Fruit fly (Drosophila melanogaster) whole organism, embryonic: ENCODE measurements around the gene Sytbeta.

Source experiments
- Atf6 ChIP-seq: fragments of 200-800 bp; sonication (Bioruptor generic); IDR thresholded peaks from 2 replicates; pipeline ENCODE4 v1.3.6; 2022; ENCODE audit warnings: missing biosample characterization, missing genetic modification characterization
- Awh ChIP-seq: fragments of 200-800 bp; sonication (Bioruptor generic); IDR thresholded peaks from 2 replicates; pipeline ENCODE4, ENCODE4 v1.3.6; 2022; ENCODE audit warnings: missing biosample characterization, missing genetic modification characterization
- CG30403 ChIP-seq: fragments of 200-800 bp; sonication (Bioruptor generic); optimal IDR thresholded peaks from 3 replicates; lab custom pipeline; 2016; ENCODE audit warnings: missing biosample characterization, missing genetic modification characterization
- MBD-R2 ChIP-seq: fragments of 200-800 bp; sonication (Bioruptor generic); IDR thresholded peaks from 2 replicates; pipeline ENCODE4 v1.3.6; 2022; ENCODE audit warnings: missing biosample characterization, missing genetic modification characterization
- NK7.1 ChIP-seq: fragments of 200-800 bp; sonication (Bioruptor generic); optimal IDR thresholded peaks from 3 replicates; lab custom pipeline; 2016; ENCODE audit warnings: missing biosample characterization, missing genetic modification characterization
- bbx ChIP-seq: fragments of 200-800 bp; sonication (Bioruptor generic); IDR thresholded peaks from 2 replicates; pipeline ENCODE4 v1.3.6; 2022; ENCODE audit warnings: missing biosample characterization, missing genetic modification characterization; ENCODE audit not compliant: partially characterized antibody
- bigmax ChIP-seq: fragments of 200-800 bp; sonication (Bioruptor generic); optimal IDR thresholded peaks from 2 replicates; lab custom pipeline; 2018; ENCODE audit warnings: missing biosample characterization, mild to moderate bottlenecking, missing genetic modification characterization
- org-1 ChIP-seq: fragments of 200-800 bp; sonication (Bioruptor generic); optimal IDR thresholded peaks from 2 replicates; lab custom pipeline; 2017; ENCODE audit warnings: missing biosample characterization, missing genetic modification characterization
- sim ChIP-seq: fragments of 200-800 bp; sonication (Bioruptor generic); IDR thresholded peaks from 2 replicates; pipeline ENCODE4 v1.3.6; 2022; ENCODE audit warnings: missing biosample characterization, missing genetic modification characterization
- wor ChIP-seq: fragments of 200-800 bp; sonication (Bioruptor generic); IDR thresholded peaks from 2 replicates; pipeline ENCODE4 v1.3.6; 2022; ENCODE audit warnings: missing biosample characterization, missing genetic modification characterization

DNA sequence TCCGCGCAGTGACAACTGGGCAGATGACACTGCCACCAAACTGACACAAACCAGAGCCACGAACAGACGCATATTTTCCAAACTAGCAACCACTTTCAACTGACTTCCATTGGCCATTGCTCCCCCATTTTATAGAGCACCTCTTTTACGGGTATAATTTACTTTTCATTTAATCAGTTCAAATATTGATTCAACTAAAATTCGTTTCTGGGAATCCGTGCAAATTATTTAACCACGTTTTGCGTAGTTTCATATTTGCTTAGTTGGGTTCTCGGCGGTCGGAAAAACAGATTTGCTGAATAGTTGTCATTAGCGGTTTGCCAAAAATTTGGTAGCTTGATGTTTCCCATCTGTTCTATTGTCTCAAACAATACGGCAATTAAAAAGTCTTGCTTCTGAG lies 3.2 kb downstream of the Sytbeta start, which contains the start of gene CG13460:
- no peak for TF ChIP-seq Atf6
- no peak for TF ChIP-seq wor
- no peak for TF ChIP-seq sim
- TF ChIP-seq CG30403 (GFP tag; lab: Kevin White, UChicago), result no peak
- no peak for TF ChIP-seq MBD-R2
- no peak for TF ChIP-seq bigmax (GFP tag; lab: Kevin White, UChicago)
- TF ChIP-seq org-1, result no peak
- no peak for TF ChIP-seq bbx (GFP tag; lab: Robert Waterston, UW)
- TF ChIP-seq NK7.1 (GFP tag; lab: Kevin White, UChicago), result no peak
- TF ChIP-seq Awh (GFP tag; lab: Robert Waterston, UW), result no peak
